Fruit fly (Drosophila melanogaster): ENCODE results near the gene CG14024.

Gene CG14024

dm6 chr2L:5278309-5279130 is 36.2 kb downstream of the CG14024 start, which contains the start of the genes Nin and Bub1:
Gene Nin, minus strand, starts transcription at chr2L:5278548.
Gene Bub1, plus strand, starts transcription at chr2L:5278865.
- TF ChIP-seq toe (GFP tag; optimal IDR thresholded peaks at IDR 0.05) (peak; percentile 69), kay (GFP tag; ENCODE audit: borderline replicate concordance) (no peak), Hr96 (GFP tag; optimal IDR thresholded peaks at IDR 0.05) (no peak), bab1 (GFP tag; optimal IDR thresholded peaks at IDR 0.05) (peak; percentile 21), CG7045 (GFP tag; optimal IDR thresholded peaks at IDR 0.05) (peak; percentile 1), Clk (GFP tag; optimal IDR thresholded peaks at IDR 0.05) (no peak), CG1620 (GFP tag; optimal IDR thresholded peaks at IDR 0.05) (peak; percentile 65), ovo (GFP tag; optimal IDR thresholded peaks at IDR 0.05) (peak; percentile 47), Mnt (GFP tag; optimal IDR thresholded peaks at IDR 0.05) (peak; percentile 33), CG11617 (GFP tag; optimal IDR thresholded peaks at IDR 0.05) (peak; percentile 61), CG14711 (tag; optimal IDR thresholded peaks at IDR 0.05) (peak; percentile 21), pad (GFP tag; optimal IDR thresholded peaks at IDR 0.05) (peak; percentile 45), tj (GFP tag; optimal IDR thresholded peaks at IDR 0.05) (peak; percentile 9)

- TF ChIP-seq Mnt (GFP tag; optimal IDR thresholded peaks at IDR 0.05) (no peak), Hr96 (GFP tag; optimal IDR thresholded peaks at IDR 0.05) (no peak), CG1620 (GFP tag; optimal IDR thresholded peaks at IDR 0.05) (no peak), CG7045 (GFP tag; optimal IDR thresholded peaks at IDR 0.05) (no peak), CG33017 (tag; optimal IDR thresholded peaks at IDR 0.05) (no peak), pad (GFP tag; optimal IDR thresholded peaks at IDR 0.05) (no peak), CG14711 (tag; optimal IDR thresholded peaks at IDR 0.05) (no peak), Crg-1 (GFP tag; optimal IDR thresholded peaks at IDR 0.05) (no peak), CG12768 (GFP tag; optimal IDR thresholded peaks at IDR 0.05) (no peak), cnc (optimal IDR thresholded peaks at IDR 0.05) (no peak), cic (GFP tag; optimal IDR thresholded peaks at IDR 0.05) (no peak), kay (GFP tag; ENCODE audit: borderline replicate concordance) (no peak), Clk (GFP tag; optimal IDR thresholded peaks at IDR 0.05) (no peak), ovo (GFP tag; optimal IDR thresholded peaks at IDR 0.05) (no peak), toe (GFP tag; optimal IDR thresholded peaks at IDR 0.05) (no peak), CG11617 (GFP tag; optimal IDR thresholded peaks at IDR 0.05) (no peak), bab1 (GFP tag; optimal IDR thresholded peaks at IDR 0.05) (no peak), CG7101 (tag; optimal IDR thresholded peaks at IDR 0.05) (no peak)
Measured at dm6 chr2L:5277262-5278008, 37.3 kb downstream of the CG14024 start.

dm6 chr2L:5271081-5271480 is 43.6 kb downstream of the CG14024 start, which contains the start of gene tkv:
Gene tkv, minus strand, starts transcription at chr2L:5271384.
- peak; percentile 35 for TF ChIP-seq Mnt (GFP tag; optimal IDR thresholded peaks at IDR 0.05)
- no peak for TF ChIP-seq Crg-1 (GFP tag; optimal IDR thresholded peaks at IDR 0.05)

- TF ChIP-seq Clk (GFP tag; optimal IDR thresholded peaks at IDR 0.05) (no peak), kay (GFP tag; ENCODE audit: borderline replicate concordance) (peak; percentile 81), CG7101 (tag; optimal IDR thresholded peaks at IDR 0.05) (no peak), cic (GFP tag; optimal IDR thresholded peaks at IDR 0.05) (no peak), Mnt (GFP tag; optimal IDR thresholded peaks at IDR 0.05) (peak; percentile 53), ovo (GFP tag; optimal IDR thresholded peaks at IDR 0.05) (no peak), CG12768 (GFP tag; optimal IDR thresholded peaks at IDR 0.05) (peak; percentile 16)
Measured at dm6 chr2L:5270215-5271071, 44.3 kb downstream of the CG14024 start.

dm6 chr2L:5268198-5268597 is 46.5 kb downstream of the CG14024 start, which contains the start of gene Cyp4ac3:
Gene Cyp4ac3, plus strand, starts transcription at chr2L:5268498.
- TF ChIP-seq Hr96 (GFP tag; optimal IDR thresholded peaks at IDR 0.05) (no peak), CG12768 (GFP tag; optimal IDR thresholded peaks at IDR 0.05) (peak; percentile 50)

dm6 chr2L:5266092-5266491 is 48.6 kb downstream of the CG14024 start, which contains the start of gene Cyp4ac2:
Gene Cyp4ac2, plus strand, starts transcription at chr2L:5266392.
- TF ChIP-seq tj (GFP tag; optimal IDR thresholded peaks at IDR 0.05) (no peak), bab1 (GFP tag; optimal IDR thresholded peaks at IDR 0.05) (no peak), cnc (optimal IDR thresholded peaks at IDR 0.05) (no peak), CG33017 (tag; optimal IDR thresholded peaks at IDR 0.05) (no peak)
